Fruit fly (Drosophila melanogaster) whole organism, embryonic: ENCODE data around the gene mfas.
"Not testable (repeated sequence)": the region's sequence is repeated elsewhere in the genome, so short reads cannot be mapped to it uniquely, and the experiment has no call there.

Experiments
- BEAF-32 ChIP-seq: fragments of 200-800 bp; sonication (Bioruptor generic); optimal IDR thresholded peaks from 3 replicates; lab custom pipeline; 2017; ENCODE audit warnings: missing biosample characterization, missing genetic modification characterization, mild to moderate bottlenecking, moderate library complexity, missing genetic modification reagents
- CG10462 ChIP-seq: fragments of 200-800 bp; sonication (Bioruptor generic); optimal IDR thresholded peaks from 2 replicates; lab custom pipeline; 2016; ENCODE audit warnings: missing biosample characterization, missing genetic modification characterization
- CG12155 ChIP-seq: fragments of 200-800 bp; sonication (Bioruptor generic); optimal IDR thresholded peaks from 3 replicates; lab custom pipeline; 2016; ENCODE audit warnings: missing biosample characterization, missing genetic modification characterization
- CG12299 ChIP-seq: fragments of 200-800 bp; sonication (Bioruptor generic); optimal IDR thresholded peaks from 2 replicates; lab custom pipeline; 2018; ENCODE audit warnings: missing biosample characterization, mild to moderate bottlenecking, missing genetic modification characterization
- CG12391 ChIP-seq: fragments of 200-800 bp; sonication (Bioruptor generic); optimal IDR thresholded peaks from 3 replicates; lab custom pipeline; 2018; ENCODE audit warnings: missing biosample characterization, mild to moderate bottlenecking, missing genetic modification characterization, moderate library complexity
- CG13624 ChIP-seq: fragments of 200-800 bp; sonication (Bioruptor generic); optimal IDR thresholded peaks from 2 replicates; lab custom pipeline; 2016; ENCODE audit warnings: missing biosample characterization, missing genetic modification characterization
- CG14667 ChIP-seq: fragments of 200-800 bp; sonication (Bioruptor generic); IDR thresholded peaks from 2 replicates; pipeline ENCODE4 v1.3.6; 2022; ENCODE audit warnings: missing biosample characterization, missing genetic modification characterization
- CG14710 ChIP-seq: fragments of 200-800 bp; sonication (Bioruptor generic); optimal IDR thresholded peaks from 3 replicates; lab custom pipeline; 2019; ENCODE audit warnings: missing biosample characterization, mild to moderate bottlenecking, missing genetic modification characterization, moderate library complexity
- CG15514 ChIP-seq: fragments of 200-800 bp; sonication (Bioruptor generic); optimal IDR thresholded peaks from 3 replicates; lab custom pipeline; 2017; ENCODE audit warnings: missing biosample characterization, missing genetic modification characterization, mild to moderate bottlenecking, moderate library complexity, missing genetic modification reagents
- CG17186 ChIP-seq: fragments of 200-800 bp; sonication (Bioruptor generic); optimal IDR thresholded peaks from 3 replicates; lab custom pipeline; 2017; ENCODE audit warnings: missing biosample characterization, missing genetic modification reagents, missing genetic modification characterization
- CG2116 ChIP-seq: fragments of 200-800 bp; sonication (Bioruptor generic); optimal IDR thresholded peaks from 3 replicates; lab custom pipeline; 2018; ENCODE audit warnings: missing biosample characterization, mild to moderate bottlenecking, missing genetic modification characterization
- CG3281 ChIP-seq: fragments of 200-800 bp; sonication (Bioruptor generic); optimal IDR thresholded peaks from 3 replicates; lab custom pipeline; 2017; ENCODE audit warnings: missing biosample characterization, mild to moderate bottlenecking, missing genetic modification characterization
- CG3995 ChIP-seq: fragments of 200-800 bp; sonication (Bioruptor generic); optimal IDR thresholded peaks from 3 replicates; lab custom pipeline; 2016; ENCODE audit warnings: missing biosample characterization, missing genetic modification characterization
- CG4424 ChIP-seq: fragments of 200-800 bp; sonication (Bioruptor generic); optimal IDR thresholded peaks from 3 replicates; lab custom pipeline; 2016; ENCODE audit warnings: missing biosample characterization, missing genetic modification characterization
- CG6254 ChIP-seq: fragments of 200-800 bp; sonication (Bioruptor generic); optimal IDR thresholded peaks from 3 replicates; lab custom pipeline; 2017; ENCODE audit warnings: mild to moderate bottlenecking, missing biosample characterization, missing genetic modification reagents, missing genetic modification characterization
- CG7839 ChIP-seq: fragments of 200-800 bp; sonication (Bioruptor generic); optimal IDR thresholded peaks from 3 replicates; lab custom pipeline; 2018; ENCODE audit warnings: missing biosample characterization, mild to moderate bottlenecking, missing genetic modification characterization, moderate library complexity
- CoRest ChIP-seq: fragments of 200-800 bp; sonication (Bioruptor generic); optimal IDR thresholded peaks from 3 replicates; lab custom pipeline; 2018; ENCODE audit warnings: missing biosample characterization, mild to moderate bottlenecking, missing genetic modification characterization, moderate library complexity
- CrebB ChIP-seq: fragments of 200-800 bp; sonication (Bioruptor generic); optimal IDR thresholded peaks from 3 replicates; lab custom pipeline; 2018; ENCODE audit warnings: missing biosample characterization, mild to moderate bottlenecking, missing genetic modification characterization
- HLH54F ChIP-seq: fragments of 200-800 bp; sonication (Bioruptor generic); optimal IDR thresholded peaks from 3 replicates; lab custom pipeline; 2016; ENCODE audit warnings: missing biosample characterization, missing genetic modification characterization
- Lpt ChIP-seq: fragments of >200 bp; optimal IDR thresholded peaks from 2 replicates; lab custom pipeline; 2018; ENCODE audit warnings: missing biosample characterization, missing genetic modification characterization
- MESR4 ChIP-seq: fragments of 200-800 bp; sonication (Bioruptor generic); optimal IDR thresholded peaks from 2 replicates; lab custom pipeline; 2018; ENCODE audit warnings: missing biosample characterization, mild to moderate bottlenecking, missing genetic modification characterization, moderate library complexity
- Med ChIP-seq: fragments of 200-800 bp; sonication (Bioruptor generic); peaks from one replicate; lab custom pipeline; 2016; ENCODE audit warnings: missing biosample characterization, missing genetic modification characterization, mild to moderate bottlenecking, inconsistent platforms, moderate library complexity
- Myb ChIP-seq: fragments of 200-800 bp; sonication (Bioruptor generic); optimal IDR thresholded peaks from 2 replicates; lab custom pipeline; 2016; ENCODE audit warnings: missing biosample characterization, missing genetic modification characterization
- Nf-YB ChIP-seq: fragments of 200-800 bp; sonication (Bioruptor generic); optimal IDR thresholded peaks from 3 replicates; lab custom pipeline; 2019; ENCODE audit warnings: missing biosample characterization, mild to moderate bottlenecking, missing genetic modification characterization, moderate library complexity
- Nf-YC ChIP-seq: fragments of 200-800 bp; optimal IDR thresholded peaks from 3 replicates; lab custom pipeline; 2019; ENCODE audit warnings: missing biosample characterization, mild to moderate bottlenecking, missing genetic modification characterization, moderate library complexity
- Ssrp ChIP-seq: fragments of 200-800 bp; sonication (Bioruptor generic); optimal IDR thresholded peaks from 2 replicates; lab custom pipeline; 2018; ENCODE audit warnings: missing biosample characterization, mild to moderate bottlenecking, missing genetic modification characterization, moderate library complexity
- TFAM ChIP-seq: fragments of 200-800 bp; sonication (Bioruptor generic); optimal IDR thresholded peaks from 2 replicates; lab custom pipeline; 2017; ENCODE audit warnings: missing biosample characterization, missing genetic modification characterization, inconsistent platforms
- YL-1 ChIP-seq: fragments of 200-800 bp; sonication (Bioruptor generic); optimal IDR thresholded peaks from 3 replicates; lab custom pipeline; 2017; ENCODE audit warnings: missing biosample characterization, mild to moderate bottlenecking, missing genetic modification characterization
- abd-A ChIP-seq: fragments of 200-800 bp; sonication (Bioruptor generic); optimal IDR thresholded peaks from 3 replicates; lab custom pipeline; 2019; ENCODE audit warnings: missing biosample characterization, mild to moderate bottlenecking, missing genetic modification characterization, moderate library complexity
- chn ChIP-seq: fragments of 200-800 bp; sonication (Bioruptor generic); optimal IDR thresholded peaks from 2 replicates; lab custom pipeline; 2016; ENCODE audit warnings: missing biosample characterization, missing genetic modification characterization
- fru ChIP-seq: fragments of >200 bp; optimal IDR thresholded peaks from 2 replicates; lab custom pipeline; 2017
- fu2 ChIP-seq: fragments of 200-800 bp; sonication (Bioruptor generic); optimal IDR thresholded peaks from 2 replicates; lab custom pipeline; 2016; ENCODE audit warnings: missing biosample characterization, missing genetic modification characterization
- gcm2 ChIP-seq: fragments of 200-800 bp; sonication (Bioruptor generic); optimal IDR thresholded peaks from 2 replicates; lab custom pipeline; 2016; ENCODE audit warnings: missing biosample characterization, missing genetic modification characterization
- grau ChIP-seq: fragments of 200-800 bp; optimal IDR thresholded peaks from 3 replicates; lab custom pipeline; 2019; ENCODE audit warnings: missing biosample characterization, mild to moderate bottlenecking, missing genetic modification characterization, moderate library complexity
- lilli ChIP-seq: fragments of 200-800 bp; sonication (Bioruptor generic); optimal IDR thresholded peaks from 3 replicates; lab custom pipeline; 2016; ENCODE audit warnings: missing biosample characterization, missing genetic modification characterization
- pan ChIP-seq, 4 experiments: fragments of >200 bp in 3 of 4; fragments of 200-800 bp in 1 of 4; sonication (Bioruptor generic) in 1 of 4; optimal IDR thresholded peaks in 3 of 4; IDR thresholded peaks in 1 of 4; 2 replicates each; pipeline versions ENCODE4 v1.3.6 to Lab custom; 2017 to 2022; ENCODE audit warnings: missing biosample characterization in 2 of 4, missing genetic modification characterization in 2 of 4, mixed read lengths in 1 of 4
- pzg ChIP-seq: fragments of 200-800 bp; sonication (Bioruptor generic); optimal IDR thresholded peaks from 3 replicates; lab custom pipeline; 2018; ENCODE audit warnings: missing biosample characterization, mild to moderate bottlenecking, missing genetic modification characterization, moderate library complexity
- seq ChIP-seq: fragments of 200-800 bp; sonication (Bioruptor generic); IDR thresholded peaks from 2 replicates; pipeline ENCODE4 v1.3.6; 2022; ENCODE audit warnings: missing biosample characterization, missing genetic modification characterization
- stwl ChIP-seq: fragments of 200-800 bp; sonication (Bioruptor generic); optimal IDR thresholded peaks from 3 replicates; lab custom pipeline; 2018; ENCODE audit warnings: missing biosample characterization, mild to moderate bottlenecking, missing genetic modification characterization, moderate library complexity
- tll ChIP-seq, 2 experiments: fragments of 200-800 bp in 1 of 2; fragments of >200 bp in 1 of 2; sonication (Bioruptor generic) in 1 of 2; optimal IDR thresholded peaks; 2 replicates each; lab custom pipeline; 2017 to 2019; ENCODE audit warnings: missing biosample characterization in 2 of 2, missing genetic modification characterization in 2 of 2, mild to moderate bottlenecking in 1 of 2, moderate library complexity in 1 of 2
- trem ChIP-seq: fragments of 200-800 bp; optimal IDR thresholded peaks from 3 replicates; lab custom pipeline; 2019; ENCODE audit warnings: missing biosample characterization, mild to moderate bottlenecking, missing genetic modification characterization, moderate library complexity
- vnd ChIP-seq: fragments of 200-800 bp; sonication (Bioruptor generic); IDR thresholded peaks from 3 replicates; pipeline ENCODE4 v1.3.6; 2022; ENCODE audit warnings: missing biosample characterization, missing genetic modification characterization; ENCODE audit not compliant: partially characterized antibody
- wdn ChIP-seq: fragments of 200-800 bp; sonication (Bioruptor generic); IDR thresholded peaks from 2 replicates; pipeline ENCODE4 v1.3.6; 2022; ENCODE audit warnings: missing biosample characterization, missing genetic modification characterization
- zfh1 ChIP-seq: fragments of 200-800 bp; sonication (Bioruptor generic); IDR thresholded peaks from 3 replicates; pipeline ENCODE4 v1.3.6; 2022; ENCODE audit warnings: missing biosample characterization, missing genetic modification characterization
- zfh2 ChIP-seq: fragments of 200-800 bp; sonication (Bioruptor generic); optimal IDR thresholded peaks from 2 replicates; lab custom pipeline; 2016; ENCODE audit warnings: missing biosample characterization, missing genetic modification characterization

Gene mfas

DNA sequence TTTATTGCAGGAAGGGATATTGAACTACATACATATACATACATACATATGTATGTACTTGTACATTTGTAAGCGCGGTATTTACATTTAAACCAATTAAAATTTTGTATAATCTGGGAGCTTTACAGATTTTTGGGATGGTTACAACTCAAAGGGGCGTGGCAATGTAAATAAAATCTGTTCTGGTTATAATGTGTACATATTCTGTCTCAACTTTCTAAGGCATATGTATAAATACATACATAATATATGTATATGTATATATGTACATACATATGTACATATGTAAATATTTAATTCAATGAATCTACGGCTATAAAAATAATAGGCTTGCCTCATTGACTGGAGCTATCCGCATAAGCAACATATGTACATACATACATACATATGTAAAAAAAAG is 35.7 kb downstream of the mfas start:
- peak; percentile 95 for TF ChIP-seq trem (tag; lab: Kevin White, UChicago)
- no peak for TF ChIP-seq CG12299
- peak; percentile 64 for TF ChIP-seq stwl (tag; lab: Kevin White, UChicago)
- TF ChIP-seq, all 482 proteins: peak for 2

- TF ChIP-seq CG7839 (tag; lab: Kevin White, UChicago); Nf-YB (GFP tag; lab: Kevin White, UChicago); vnd (GFP tag; lab: Robert Waterston, UW): not testable (repeated sequence)
Measured at dm6 chr3R:11956444-11956843, 36.7 kb downstream of the mfas start, which contains the start of gene Hsp70Aa. TSS of gene Hsp70Aa (minus strand) at chr3R:11956544.

dm6 chr3R:11949387-11950029 is 43.6 kb downstream of the mfas start, which contains the start of gene CG31211:
TSS of gene CG31211 (plus strand) at chr3R:11949680.
- TF ChIP-seq CG17186 (GFP tag; lab: Kevin White, UChicago) (peak; percentile 8), CG14710 (peak; percentile 46), CG14667 (GFP tag; lab: Robert Waterston, UW) (no peak), wdn (GFP tag; lab: Robert Waterston, UW) (no peak), MESR4 (GFP tag; lab: Kevin White, UChicago) (peak; percentile 96), Ssrp (tag; lab: Kevin White, UChicago) (no peak), Nf-YC (peak; percentile 7), zfh1 (no peak), CG10462 (GFP tag; lab: Kevin White, UChicago) (peak; percentile 71), YL-1 (GFP tag; lab: Kevin White, UChicago) (peak; percentile 81), Myb (GFP tag; lab: Kevin White, UChicago) (peak; percentile 65), CrebB (tag; lab: Kevin White, UChicago) (no peak), CG3995 (GFP tag; lab: Kevin White, UChicago) (peak; percentile 71), fu2 (GFP tag; lab: Kevin White, UChicago) (no peak), tll (GFP tag; optimal IDR thresholded peaks at IDR 0.05; lab: Kevin White, UChicago) (peak in 1 of 2 experiments; percentile 70), lilli (GFP tag; lab: Kevin White, UChicago) (peak; percentile 43), Med (GFP tag; lab: Kevin White, UChicago) (peak; percentile 79), CG12155 (peak; percentile 10), pzg (GFP tag; lab: Kevin White, UChicago) (peak; percentile 2), CG12391 (tag; lab: Kevin White, UChicago) (peak; percentile 41), CG3281 (GFP tag; lab: Kevin White, UChicago) (peak; percentile 50), CG2116 (GFP tag; lab: Kevin White, UChicago) (peak; percentile 77), grau (tag; lab: Kevin White, UChicago) (peak; percentile 4), zfh2 (no peak), TFAM (GFP tag; lab: Kevin White, UChicago) (no peak), CG6254 (peak; percentile 65), seq (GFP tag; lab: Robert Waterston, UW) (no peak), gcm2 (peak; percentile 14), pan (optimal IDR thresholded peaks at IDR 0.05; lab: Kevin White, UChicago) (no peak), pan (GFP tag; optimal IDR thresholded peaks at IDR 0.05 in 1 of 2, IDR thresholded peaks at IDR 0.05 in 1 of 2) (no peak), CG4424 (GFP tag; lab: Kevin White, UChicago) (peak; percentile 29), fru (lab: Kevin White, UChicago) (no peak), chn (GFP tag; lab: Kevin White, UChicago) (peak; percentile 18), Lpt (GFP tag; lab: Kevin White, UChicago) (no peak), HLH54F (no peak), abd-A (tag; lab: Kevin White, UChicago) (no peak), BEAF-32 (GFP tag; lab: Kevin White, UChicago) (peak; percentile 10), CG13624 (GFP tag; lab: Kevin White, UChicago) (peak; percentile 12), CoRest (tag; lab: Kevin White, UChicago) (peak; percentile 26), CG15514 (GFP tag; lab: Kevin White, UChicago) (peak; percentile 10)
